Fruit fly (Drosophila melanogaster) whole organism, embryonic: ENCODE data around the gene PAPLA1.

Experiments
- Asciz ChIP-seq: fragments of 200-800 bp; sonication (Bioruptor generic); optimal IDR thresholded peaks from 2 replicates; lab custom pipeline; 2017; ENCODE audit warnings: missing biosample characterization, mild to moderate bottlenecking, missing genetic modification characterization, missing genetic modification reagents
- C15 ChIP-seq: fragments of 200-800 bp; sonication (Bioruptor generic); IDR thresholded peaks from 3 replicates; pipeline ENCODE4 v1.3.6; 2022; ENCODE audit warnings: missing biosample characterization, missing genetic modification characterization
- CG10321 ChIP-seq: fragments of 200-800 bp; sonication (Bioruptor generic); IDR thresholded peaks from 2 replicates; pipeline ENCODE4 v1.3.6; 2022; ENCODE audit warnings: missing biosample characterization, missing genetic modification characterization
- CG10565 ChIP-seq: fragments of 200-800 bp; sonication (Bioruptor generic); optimal IDR thresholded peaks from 3 replicates; lab custom pipeline; 2016; ENCODE audit warnings: missing biosample characterization, mild to moderate bottlenecking, missing genetic modification characterization
- CG10654 ChIP-seq: fragments of 200-800 bp; sonication (Bioruptor generic); optimal IDR thresholded peaks from 2 replicates; lab custom pipeline; 2016; ENCODE audit warnings: missing biosample characterization, missing genetic modification characterization
- CG11504 ChIP-seq: fragments of 200-800 bp; sonication (Bioruptor generic); optimal IDR thresholded peaks from 3 replicates; lab custom pipeline; 2019; ENCODE audit warnings: missing biosample characterization, mild to moderate bottlenecking, missing genetic modification characterization, moderate library complexity
- CG12391 ChIP-seq: fragments of 200-800 bp; sonication (Bioruptor generic); optimal IDR thresholded peaks from 3 replicates; lab custom pipeline; 2018; ENCODE audit warnings: missing biosample characterization, mild to moderate bottlenecking, missing genetic modification characterization, moderate library complexity
- CG2129 ChIP-seq: fragments of 200-800 bp; sonication (Bioruptor generic); IDR thresholded peaks from 2 replicates; pipeline ENCODE4 v1.3.6; 2022; ENCODE audit warnings: missing biosample characterization, missing genetic modification characterization; ENCODE audit not compliant: partially characterized antibody
- CG2199 ChIP-seq: fragments of 200-800 bp; sonication (Bioruptor generic); IDR thresholded peaks from 3 replicates; pipeline ENCODE4 v1.3.6; 2022; ENCODE audit warnings: missing biosample characterization, missing genetic modification characterization
- CG3163 ChIP-seq: fragments of 200-800 bp; sonication (Bioruptor generic); optimal IDR thresholded peaks from 3 replicates; lab custom pipeline; 2016; ENCODE audit warnings: missing biosample characterization, missing genetic modification characterization
- CG5180 ChIP-seq: fragments of 200-800 bp; sonication (Bioruptor generic); optimal IDR thresholded peaks from 3 replicates; lab custom pipeline; 2017; ENCODE audit warnings: missing biosample characterization, missing genetic modification characterization, mild to moderate bottlenecking, moderate library complexity, missing genetic modification reagents
- CG6654 ChIP-seq: fragments of 200-800 bp; sonication (Bioruptor generic); optimal IDR thresholded peaks from 2 replicates; lab custom pipeline; 2017; ENCODE audit warnings: missing biosample characterization, mild to moderate bottlenecking, missing genetic modification characterization
- CG7271 ChIP-seq: fragments of 200-800 bp; sonication (Bioruptor generic); optimal IDR thresholded peaks from 2 replicates; lab custom pipeline; 2018; ENCODE audit warnings: missing biosample characterization, mild to moderate bottlenecking, missing genetic modification characterization, moderate library complexity
- CG7745 ChIP-seq: fragments of 200-800 bp; sonication (Bioruptor generic); optimal IDR thresholded peaks from 2 replicates; lab custom pipeline; 2018; ENCODE audit warnings: missing biosample characterization, mild to moderate bottlenecking, missing genetic modification characterization, moderate library complexity
- CG7786 ChIP-seq: fragments of 200-800 bp; sonication (Bioruptor generic); optimal IDR thresholded peaks from 2 replicates; lab custom pipeline; 2016; ENCODE audit warnings: missing biosample characterization, missing genetic modification characterization
- CG7987 ChIP-seq: fragments of 200-800 bp; sonication (Bioruptor generic); optimal IDR thresholded peaks from 2 replicates; lab custom pipeline; 2018; ENCODE audit warnings: missing biosample characterization, mild to moderate bottlenecking, missing genetic modification characterization, moderate library complexity
- CG8089 ChIP-seq: fragments of 200-800 bp; sonication (Bioruptor generic); optimal IDR thresholded peaks from 3 replicates; lab custom pipeline; 2016; ENCODE audit warnings: missing biosample characterization, missing genetic modification characterization
- CG8281 ChIP-seq: fragments of 200-800 bp; sonication (Bioruptor generic); optimal IDR thresholded peaks from 2 replicates; lab custom pipeline; 2018; ENCODE audit warnings: missing biosample characterization, mild to moderate bottlenecking, missing genetic modification characterization, moderate library complexity
- CG8359 ChIP-seq: fragments of 200-800 bp; sonication (Bioruptor generic); optimal IDR thresholded peaks from 2 replicates; lab custom pipeline; 2017; ENCODE audit warnings: missing biosample characterization, mild to moderate bottlenecking, missing genetic modification characterization, borderline replicate concordance
- Dll ChIP-seq: fragments of 200-800 bp; sonication (Bioruptor generic); IDR thresholded peaks from 4 replicates; pipeline ENCODE4 v1.3.6; 2022; ENCODE audit warnings: missing biosample characterization, missing genetic modification characterization; ENCODE audit not compliant: partially characterized antibody
- Hey ChIP-seq: fragments of 200-800 bp; sonication (Bioruptor generic); optimal IDR thresholded peaks from 3 replicates; lab custom pipeline; 2018; ENCODE audit warnings: missing biosample characterization, mild to moderate bottlenecking, missing genetic modification characterization
- Hr51 ChIP-seq, 2 experiments: fragments of 200-800 bp; sonication (Bioruptor generic); optimal IDR thresholded peaks; 2 replicates in 1 of 2; 3 replicates in 1 of 2; lab custom pipeline; 2016 to 2018; ENCODE audit warnings: missing biosample characterization in 2 of 2, missing genetic modification characterization in 2 of 2, mild to moderate bottlenecking in 1 of 2, moderate library complexity in 1 of 2
- Kr ChIP-seq: fragments of 200-800 bp; sonication (Bioruptor generic); optimal IDR thresholded peaks from 2 replicates; lab custom pipeline; 2017; ENCODE audit warnings: missing biosample characterization, mild to moderate bottlenecking, missing genetic modification characterization
- MBD-R2 ChIP-seq: fragments of 200-800 bp; sonication (Bioruptor generic); IDR thresholded peaks from 2 replicates; pipeline ENCODE4 v1.3.6; 2022; ENCODE audit warnings: missing biosample characterization, missing genetic modification characterization
- Med ChIP-seq: fragments of 200-800 bp; sonication (Bioruptor generic); peaks from one replicate; lab custom pipeline; 2016; ENCODE audit warnings: missing biosample characterization, missing genetic modification characterization, mild to moderate bottlenecking, inconsistent platforms, moderate library complexity
- Oli ChIP-seq: fragments of 200-800 bp; sonication (Bioruptor generic); optimal IDR thresholded peaks from 2 replicates; lab custom pipeline; 2018; ENCODE audit warnings: missing biosample characterization, mild to moderate bottlenecking, missing genetic modification characterization, moderate library complexity
- Pdp1 ChIP-seq, 2 experiments: fragments of 200-800 bp; sonication (Bioruptor generic); optimal IDR thresholded peaks; 3 replicates each; lab custom pipeline; 2016; ENCODE audit warnings: missing biosample characterization in 2 of 2, missing genetic modification characterization in 2 of 2, mild to moderate bottlenecking in 1 of 2, moderate library complexity in 1 of 2
- Xrp1 ChIP-seq: fragments of 200-800 bp; sonication (Bioruptor generic); IDR thresholded peaks from 2 replicates; pipeline ENCODE4 v1.3.6; 2022; ENCODE audit warnings: missing biosample characterization, missing genetic modification characterization
- YL-1 ChIP-seq: fragments of 200-800 bp; sonication (Bioruptor generic); optimal IDR thresholded peaks from 3 replicates; lab custom pipeline; 2017; ENCODE audit warnings: missing biosample characterization, mild to moderate bottlenecking, missing genetic modification characterization
- bbx ChIP-seq: fragments of 200-800 bp; sonication (Bioruptor generic); IDR thresholded peaks from 2 replicates; pipeline ENCODE4 v1.3.6; 2022; ENCODE audit warnings: missing biosample characterization, missing genetic modification characterization; ENCODE audit not compliant: partially characterized antibody
- cad ChIP-seq: fragments of >200 bp; optimal IDR thresholded peaks from 2 replicates; lab custom pipeline; 2017; ENCODE audit warnings: missing biosample characterization, missing genetic modification characterization
- cwo ChIP-seq: fragments of 200-800 bp; sonication (Bioruptor generic); optimal IDR thresholded peaks from 3 replicates; lab custom pipeline; 2017; ENCODE audit warnings: missing biosample characterization, missing genetic modification characterization, mild to moderate bottlenecking, moderate library complexity, missing genetic modification reagents
- dm ChIP-seq: fragments of 200-800 bp; sonication (Bioruptor generic); optimal IDR thresholded peaks from 3 replicates; lab custom pipeline; 2016; ENCODE audit warnings: missing biosample characterization, missing genetic modification characterization
- eve ChIP-seq, 2 experiments: fragments of >200 bp; optimal IDR thresholded peaks; 2 replicates each; lab custom pipeline; 2017; ENCODE audit warnings: missing biosample characterization in 2 of 2, missing genetic modification characterization in 2 of 2
- ftz-f1 ChIP-seq: fragments of 200-800 bp; sonication (Bioruptor generic); optimal IDR thresholded peaks from 2 replicates; lab custom pipeline; 2016; ENCODE audit warnings: missing biosample characterization, missing genetic modification characterization
- gem ChIP-seq: fragments of 200-800 bp; sonication (Bioruptor generic); optimal IDR thresholded peaks from 2 replicates; lab custom pipeline; 2019; ENCODE audit warnings: missing biosample characterization, mild to moderate bottlenecking, missing genetic modification characterization, moderate library complexity
- hkb ChIP-seq, 2 experiments: fragments of 200-800 bp in 1 of 2; fragments of >200 bp in 1 of 2; sonication (Bioruptor generic) in 1 of 2; IDR thresholded peaks in 1 of 2; optimal IDR thresholded peaks in 1 of 2; 2 replicates each; pipeline versions ENCODE4 v1.3.6 to Lab custom; 2017 to 2022; ENCODE audit warnings: missing biosample characterization in 1 of 2, missing genetic modification characterization in 1 of 2
- lola ChIP-seq, 3 experiments: fragments of >200 bp in 2 of 3; fragments of 200-800 bp in 1 of 3; sonication (Bioruptor generic) in 1 of 3; optimal IDR thresholded peaks; 2 replicates each; lab custom pipeline; 2017 to 2019; ENCODE audit warnings: missing biosample characterization in 3 of 3, missing genetic modification characterization in 3 of 3, mild to moderate bottlenecking in 1 of 3, moderate library complexity in 1 of 3
- oc ChIP-seq: fragments of 200-800 bp; sonication (Bioruptor generic); optimal IDR thresholded peaks from 2 replicates; lab custom pipeline; 2018; ENCODE audit warnings: missing biosample characterization, mild to moderate bottlenecking, missing genetic modification characterization, moderate library complexity
- pnt ChIP-seq: fragments of 200-800 bp; sonication (Bioruptor generic); optimal IDR thresholded peaks from 3 replicates; lab custom pipeline; 2016; ENCODE audit warnings: missing biosample characterization, missing genetic modification characterization
- pum ChIP-seq: fragments of 200-800 bp; sonication (Bioruptor generic); optimal IDR thresholded peaks from 2 replicates; lab custom pipeline; 2016; ENCODE audit warnings: missing biosample characterization, missing genetic modification characterization
- sc ChIP-seq, 3 experiments: fragments of >200 bp in 2 of 3; fragments of 200-800 bp in 1 of 3; sonication (Bioruptor generic) in 1 of 3; optimal IDR thresholded peaks; 2 replicates in 2 of 3; 3 replicates in 1 of 3; lab custom pipeline; 2017; ENCODE audit warnings: mild to moderate bottlenecking in 1 of 3, missing biosample characterization in 1 of 3, missing genetic modification characterization in 1 of 3, missing genetic modification reagents in 1 of 3
- sens ChIP-seq: fragments of 200-800 bp; sonication (Bioruptor generic); peaks from one replicate; lab custom pipeline; 2016; ENCODE audit warnings: missing biosample characterization, missing genetic modification characterization
- stwl ChIP-seq: fragments of 200-800 bp; sonication (Bioruptor generic); optimal IDR thresholded peaks from 3 replicates; lab custom pipeline; 2018; ENCODE audit warnings: missing biosample characterization, mild to moderate bottlenecking, missing genetic modification characterization, moderate library complexity
- trh ChIP-seq: fragments of 200-800 bp; sonication (Bioruptor generic); optimal IDR thresholded peaks from 2 replicates; lab custom pipeline; 2016; ENCODE audit warnings: missing biosample characterization, missing genetic modification characterization
- zfh1 ChIP-seq: fragments of 200-800 bp; sonication (Bioruptor generic); IDR thresholded peaks from 3 replicates; pipeline ENCODE4 v1.3.6; 2022; ENCODE audit warnings: missing biosample characterization, missing genetic modification characterization

PAPLA1 gene

dm6 chr2L:8097964-8098945 lies 61.2 kb downstream of the PAPLA1 start:
- TF ChIP-seq CG2129 (GFP tag; lab: Robert Waterston, UW) (no peak), lola (GFP tag; optimal IDR thresholded peaks at IDR 0.05; lab: Kevin White, UChicago) (no peak), CG12391 (tag; lab: Kevin White, UChicago) (peak; percentile 4), Xrp1 (GFP tag; lab: Robert Waterston, UW) (no peak), Hey (no peak), YL-1 (GFP tag; lab: Kevin White, UChicago) (no peak), gem (tag; lab: Kevin White, UChicago) (peak; percentile 18), oc (no peak), pum (no peak), CG7745 (tag; lab: Kevin White, UChicago) (peak; percentile 90), stwl (tag; lab: Kevin White, UChicago) (no peak), CG7786 (GFP tag; lab: Kevin White, UChicago) (no peak), CG3163 (no peak), MBD-R2 (GFP tag; lab: Robert Waterston, UW) (no peak), bbx (GFP tag; lab: Robert Waterston, UW) (0 out of 2 replicates have a peak, but pooled peaks have one; percentile 43), zfh1 (GFP tag; lab: Robert Waterston, UW) (no peak), Oli (tag; lab: Kevin White, UChicago) (no peak), Dll (GFP tag; lab: Robert Waterston, UW) (no peak), Med (GFP tag; lab: Kevin White, UChicago) (peak; percentile 39), CG5180 (GFP tag; lab: Kevin White, UChicago) (no peak), sens (GFP tag; lab: Kevin White, UChicago) (peak; percentile 55), CG11504 (tag; lab: Kevin White, UChicago) (peak; percentile 8), CG10654 (GFP tag; lab: Kevin White, UChicago) (no peak), Pdp1 (GFP tag; optimal IDR thresholded peaks at IDR 0.05; lab: Kevin White, UChicago) (peak in 1 of 2 experiments; percentile 78), CG2199 (0 out of 3 replicates have a peak, but pooled peaks have one; percentile 10), trh (no peak), C15 (GFP tag; lab: Robert Waterston, UW) (no peak), pnt (no peak), CG10565 (GFP tag; lab: Kevin White, UChicago) (no peak), ftz-f1 (GFP tag; lab: Kevin White, UChicago) (no peak), CG10321 (GFP tag; lab: Robert Waterston, UW) (no peak), cad (GFP tag; lab: Kevin White, UChicago) (peak; percentile 66), eve (GFP tag; optimal IDR thresholded peaks at IDR 0.05; lab: Kevin White, UChicago) (peak in 1 of 2 experiments; percentile 8), Hr51 (GFP tag; optimal IDR thresholded peaks at IDR 0.05; lab: Kevin White, UChicago) (peak in 1 of 2 experiments; percentile 2), CG8089 (no peak), hkb (optimal IDR thresholded peaks at IDR 0.05; lab: Kevin White, UChicago) (no peak), hkb (GFP tag; IDR thresholded peaks at IDR 0.05; lab: Robert Waterston, UW) (no peak), CG6654 (GFP tag; lab: Kevin White, UChicago) (peak; percentile 97), sc (optimal IDR thresholded peaks at IDR 0.05; lab: Kevin White, UChicago) (no peak), sc (GFP tag; optimal IDR thresholded peaks at IDR 0.05; lab: Kevin White, UChicago) (no peak), Kr (GFP tag; lab: Kevin White, UChicago) (no peak), CG7987 (GFP tag; lab: Kevin White, UChicago) (peak; percentile 88), CG8359 (no peak), Asciz (GFP tag; lab: Kevin White, UChicago) (peak; percentile 30), CG8281 (peak; percentile 94), CG7271 (no peak), dm (no peak), cwo (GFP tag; lab: Kevin White, UChicago) (peak; percentile 89)
